Fruit fly (Drosophila melanogaster) whole organism, embryonic: Measurements from ENCODE around the gene CheB98a.

Experiments
- ATbp ChIP-seq: fragments of 200-800 bp; sonication (Bioruptor generic); optimal IDR thresholded peaks from 2 replicates; lab custom pipeline; 2017; ENCODE audit warnings: missing biosample characterization, mild to moderate bottlenecking, missing genetic modification characterization, missing genetic modification reagents
- Abd-B ChIP-seq: fragments of 200-800 bp; sonication (Bioruptor generic); optimal IDR thresholded peaks from 2 replicates; lab custom pipeline; 2018; ENCODE audit warnings: missing biosample characterization, mild to moderate bottlenecking, missing genetic modification characterization, moderate library complexity
- BEAF-32 ChIP-seq: fragments of 200-800 bp; sonication (Bioruptor generic); optimal IDR thresholded peaks from 3 replicates; lab custom pipeline; 2017; ENCODE audit warnings: missing biosample characterization, missing genetic modification characterization, mild to moderate bottlenecking, moderate library complexity, missing genetic modification reagents
- CG10321 ChIP-seq: fragments of 200-800 bp; sonication (Bioruptor generic); IDR thresholded peaks from 2 replicates; pipeline ENCODE4 v1.3.6; 2022; ENCODE audit warnings: missing biosample characterization, missing genetic modification characterization
- CG10654 ChIP-seq: fragments of 200-800 bp; sonication (Bioruptor generic); optimal IDR thresholded peaks from 2 replicates; lab custom pipeline; 2016; ENCODE audit warnings: missing biosample characterization, missing genetic modification characterization
- CG10979 ChIP-seq: fragments of 200-800 bp; sonication (Bioruptor generic); optimal IDR thresholded peaks from 2 replicates; lab custom pipeline; 2018; ENCODE audit warnings: missing biosample characterization, mild to moderate bottlenecking, missing genetic modification characterization, moderate library complexity
- CG12659 ChIP-seq: fragments of 200-800 bp; sonication (Bioruptor generic); optimal IDR thresholded peaks from 3 replicates; lab custom pipeline; 2017; ENCODE audit warnings: mild to moderate bottlenecking, missing biosample characterization, missing genetic modification reagents, missing genetic modification characterization
- CG13296 ChIP-seq: fragments of 200-800 bp; sonication (Bioruptor generic); optimal IDR thresholded peaks from 3 replicates; lab custom pipeline; 2018; ENCODE audit warnings: missing biosample characterization, mild to moderate bottlenecking, missing genetic modification characterization
- CG1529 ChIP-seq: fragments of 200-800 bp; sonication (Bioruptor generic); optimal IDR thresholded peaks from 3 replicates; lab custom pipeline; 2018; ENCODE audit warnings: missing biosample characterization, missing genetic modification characterization
- CG1603 ChIP-seq: fragments of 200-800 bp; sonication (Bioruptor generic); optimal IDR thresholded peaks from 2 replicates; lab custom pipeline; 2019; ENCODE audit warnings: missing biosample characterization, mild to moderate bottlenecking, missing genetic modification characterization, moderate library complexity
- CG17328 ChIP-seq: fragments of 200-800 bp; sonication (Bioruptor generic); IDR thresholded peaks from 2 replicates; pipeline ENCODE4 v1.3.6; 2022; ENCODE audit warnings: missing biosample characterization, missing genetic modification characterization
- CG3065 ChIP-seq: fragments of 200-800 bp; sonication (Bioruptor generic); optimal IDR thresholded peaks from 2 replicates; lab custom pipeline; 2016; ENCODE audit warnings: missing biosample characterization, missing genetic modification characterization
- CG3847 ChIP-seq: fragments of 200-800 bp; sonication (Bioruptor generic); IDR thresholded peaks from 2 replicates; pipeline ENCODE4 v1.3.6; 2022; ENCODE audit warnings: missing biosample characterization, missing genetic modification characterization
- CG3995 ChIP-seq: fragments of 200-800 bp; sonication (Bioruptor generic); optimal IDR thresholded peaks from 3 replicates; lab custom pipeline; 2016; ENCODE audit warnings: missing biosample characterization, missing genetic modification characterization
- CG4282 ChIP-seq: fragments of 200-800 bp; sonication (Bioruptor generic); optimal IDR thresholded peaks from 2 replicates; lab custom pipeline; 2016; ENCODE audit warnings: missing biosample characterization, missing genetic modification characterization
- CG43689 ChIP-seq: fragments of 200-800 bp; sonication (Bioruptor generic); IDR thresholded peaks from 2 replicates; pipeline ENCODE4 v1.3.6; 2022; ENCODE audit warnings: missing biosample characterization, missing genetic modification characterization
- CG4707 ChIP-seq: fragments of 200-800 bp; sonication (Bioruptor generic); optimal IDR thresholded peaks from 2 replicates; lab custom pipeline; 2018; ENCODE audit warnings: missing biosample characterization, mild to moderate bottlenecking, missing genetic modification characterization, moderate library complexity
- CG6175 ChIP-seq: fragments of 200-800 bp; sonication (Bioruptor generic); IDR thresholded peaks from 3 replicates; pipeline ENCODE4 v1.3.6; 2022; ENCODE audit warnings: missing biosample characterization, missing genetic modification characterization
- CG6683 ChIP-seq: fragments of 200-800 bp; sonication (Bioruptor generic); optimal IDR thresholded peaks from 2 replicates; lab custom pipeline; 2017; ENCODE audit warnings: missing biosample characterization, mild to moderate bottlenecking, missing genetic modification characterization, missing genetic modification reagents
- CG6689 ChIP-seq: fragments of 200-800 bp; sonication (Bioruptor generic); IDR thresholded peaks from 2 replicates; pipeline ENCODE4 v1.3.6; 2022; ENCODE audit warnings: missing biosample characterization, missing genetic modification characterization
- CG6813 ChIP-seq: fragments of 200-800 bp; sonication (Bioruptor generic); optimal IDR thresholded peaks from 2 replicates; lab custom pipeline; 2017; ENCODE audit warnings: missing biosample characterization, missing genetic modification characterization, mild to moderate bottlenecking, moderate library complexity, missing genetic modification reagents
- CG8478 ChIP-seq: fragments of >200 bp; optimal IDR thresholded peaks from 2 replicates; lab custom pipeline; 2018
- CTCF ChIP-seq: fragments of 200-800 bp; sonication (Bioruptor generic); optimal IDR thresholded peaks from 2 replicates; lab custom pipeline; 2017; ENCODE audit warnings: missing biosample characterization, mild to moderate bottlenecking, missing genetic modification characterization, moderate library complexity
- E2f1 ChIP-seq: fragments of 200-800 bp; sonication (Bioruptor generic); IDR thresholded peaks from 2 replicates; pipeline ENCODE4 v1.3.6; 2022; ENCODE audit warnings: missing biosample characterization, missing genetic modification characterization
- ERR ChIP-seq: fragments of 200-800 bp; sonication (Bioruptor generic); optimal IDR thresholded peaks from 2 replicates; lab custom pipeline; 2016; ENCODE audit warnings: missing biosample characterization, missing genetic modification characterization
- Opbp ChIP-seq: fragments of 200-800 bp; sonication (Bioruptor generic); IDR thresholded peaks from 3 replicates; pipeline ENCODE4 v1.3.6; 2022; ENCODE audit warnings: missing biosample characterization, missing genetic modification characterization; ENCODE audit not compliant: partially characterized antibody
- Sox102F ChIP-seq: fragments of 200-800 bp; sonication (Bioruptor generic); optimal IDR thresholded peaks from 2 replicates; lab custom pipeline; 2018; ENCODE audit warnings: missing biosample characterization, mild to moderate bottlenecking, missing genetic modification characterization, moderate library complexity
- ac ChIP-seq: fragments of 200-800 bp; sonication (Bioruptor generic); optimal IDR thresholded peaks from 3 replicates; lab custom pipeline; 2017; ENCODE audit warnings: missing biosample characterization, mild to moderate bottlenecking, missing genetic modification characterization
- bab2 ChIP-seq: fragments of 200-800 bp; sonication (Bioruptor generic); optimal IDR thresholded peaks from 2 replicates; lab custom pipeline; 2016; ENCODE audit warnings: missing biosample characterization, missing genetic modification characterization
- dimm ChIP-seq: fragments of 200-800 bp; sonication (Bioruptor generic); IDR thresholded peaks from 2 replicates; pipeline ENCODE4 v1.3.6; 2022; ENCODE audit warnings: missing biosample characterization, missing genetic modification characterization
- ems ChIP-seq: fragments of 200-800 bp; sonication (Bioruptor generic); optimal IDR thresholded peaks from 3 replicates; lab custom pipeline; 2016; ENCODE audit warnings: missing biosample characterization, missing genetic modification characterization
- esg ChIP-seq: fragments of 200-800 bp; sonication (Bioruptor generic); conservative IDR thresholded peaks from 2 replicates; pipeline ENCODE4 v1.3.6; 2022; ENCODE audit warnings: missing biosample characterization, missing genetic modification characterization
- ewg ChIP-seq: fragments of 200-800 bp; sonication (Bioruptor generic); optimal IDR thresholded peaks from 3 replicates; lab custom pipeline; 2017; ENCODE audit warnings: mild to moderate bottlenecking, missing biosample characterization, missing genetic modification reagents, missing genetic modification characterization
- eyg ChIP-seq: fragments of 200-800 bp; sonication (Bioruptor generic); optimal IDR thresholded peaks from 3 replicates; lab custom pipeline; 2016; ENCODE audit warnings: missing biosample characterization, missing genetic modification characterization
- fru ChIP-seq: fragments of >200 bp; optimal IDR thresholded peaks from 2 replicates; lab custom pipeline; 2017
- gcm ChIP-seq: fragments of 200-800 bp; sonication (Bioruptor generic); optimal IDR thresholded peaks from 2 replicates; lab custom pipeline; 2019; ENCODE audit warnings: missing biosample characterization, mild to moderate bottlenecking, missing genetic modification characterization, moderate library complexity
- grn ChIP-seq: fragments of 200-800 bp; sonication (Bioruptor generic); optimal IDR thresholded peaks from 3 replicates; lab custom pipeline; 2017; ENCODE audit warnings: missing biosample characterization, missing genetic modification characterization
- gsb-n ChIP-seq: fragments of 200-800 bp; sonication (Bioruptor generic); optimal IDR thresholded peaks from 3 replicates; lab custom pipeline; 2018; ENCODE audit warnings: missing biosample characterization, mild to moderate bottlenecking, missing genetic modification characterization
- hkb ChIP-seq, 2 experiments: fragments of 200-800 bp in 1 of 2; fragments of >200 bp in 1 of 2; sonication (Bioruptor generic) in 1 of 2; IDR thresholded peaks in 1 of 2; optimal IDR thresholded peaks in 1 of 2; 2 replicates each; pipeline versions ENCODE4 v1.3.6 to Lab custom; 2017 to 2022; ENCODE audit warnings: missing biosample characterization in 1 of 2, missing genetic modification characterization in 1 of 2
- jigr1 ChIP-seq: fragments of 200-800 bp; sonication (Bioruptor generic); IDR thresholded peaks from 3 replicates; pipeline ENCODE4 v1.3.6; 2022; ENCODE audit warnings: missing biosample characterization, missing genetic modification characterization
- kah ChIP-seq: fragments of 200-800 bp; sonication (Bioruptor generic); optimal IDR thresholded peaks from 2 replicates; lab custom pipeline; 2018; ENCODE audit warnings: missing biosample characterization, mild to moderate bottlenecking, missing genetic modification characterization
- klu ChIP-seq: fragments of 200-800 bp; sonication (Bioruptor generic); IDR thresholded peaks from 2 replicates; pipeline ENCODE4 v1.3.6; 2022; ENCODE audit warnings: missing biosample characterization, missing genetic modification characterization
- mld ChIP-seq: fragments of 200-800 bp; sonication (Bioruptor generic); IDR thresholded peaks from 3 replicates; pipeline ENCODE4 v1.3.6; 2022; ENCODE audit warnings: missing biosample characterization, missing genetic modification characterization; ENCODE audit not compliant: partially characterized antibody
- p53 ChIP-seq: fragments of 200-800 bp; sonication (Bioruptor generic); optimal IDR thresholded peaks from 2 replicates; lab custom pipeline; 2016; ENCODE audit warnings: missing biosample characterization, missing genetic modification characterization
- peb ChIP-seq: fragments of 200-800 bp; sonication (Bioruptor generic); IDR thresholded peaks from 2 replicates; pipeline ENCODE4 v1.3.6; 2022; ENCODE audit warnings: missing biosample characterization, missing genetic modification characterization
- pho ChIP-seq: fragments of 200-800 bp; sonication (Bioruptor generic); optimal IDR thresholded peaks from 2 replicates; lab custom pipeline; 2016; ENCODE audit warnings: missing biosample characterization, missing genetic modification characterization
- sens ChIP-seq: fragments of 200-800 bp; sonication (Bioruptor generic); peaks from one replicate; lab custom pipeline; 2016; ENCODE audit warnings: missing biosample characterization, missing genetic modification characterization
- sens-2 ChIP-seq: fragments of 200-800 bp; sonication (Bioruptor generic); IDR thresholded peaks from 2 replicates; pipeline ENCODE4 v1.3.6; 2022; ENCODE audit warnings: missing biosample characterization, missing genetic modification characterization
- sim ChIP-seq: fragments of 200-800 bp; sonication (Bioruptor generic); IDR thresholded peaks from 2 replicates; pipeline ENCODE4 v1.3.6; 2022; ENCODE audit warnings: missing biosample characterization, missing genetic modification characterization
- sqz ChIP-seq: fragments of 200-800 bp; sonication (Bioruptor generic); optimal IDR thresholded peaks from 3 replicates; lab custom pipeline; 2018; ENCODE audit warnings: missing biosample characterization, mild to moderate bottlenecking, missing genetic modification characterization

CheB98a gene

DNA sequence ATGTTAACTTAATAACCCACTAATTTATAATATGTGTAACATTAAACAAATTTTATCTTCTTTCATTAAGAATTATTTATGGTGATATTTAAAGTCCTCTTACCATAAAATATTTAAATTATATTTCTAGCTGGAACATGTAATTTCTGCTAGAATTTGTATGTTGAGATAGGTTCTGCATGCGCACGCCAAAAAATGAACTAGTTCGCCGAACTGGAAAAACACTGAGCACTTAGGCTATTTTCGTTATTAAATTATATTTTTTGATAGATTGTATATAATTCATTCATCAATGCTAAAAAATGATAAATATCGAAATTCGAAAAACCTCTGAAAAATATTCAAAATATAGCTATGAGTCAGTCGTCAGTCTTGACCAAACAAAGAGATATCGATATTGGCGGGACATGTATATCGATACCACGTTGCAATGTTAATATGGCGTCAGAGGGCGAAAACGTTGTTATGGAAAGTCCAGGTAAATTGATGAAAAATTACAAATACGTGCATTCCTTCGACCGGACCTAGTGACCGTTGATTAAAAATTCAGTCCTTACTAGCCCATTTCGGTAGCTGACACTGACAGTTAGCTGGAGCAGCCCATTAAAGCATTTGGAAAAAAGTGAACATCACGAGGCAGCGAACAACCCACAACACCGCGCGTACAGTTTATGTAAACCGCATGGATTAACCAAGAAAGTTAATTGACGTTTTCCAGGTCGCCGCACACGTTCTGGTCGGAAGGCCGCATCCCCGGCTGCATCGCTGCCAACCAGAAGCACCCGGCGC lies 5.4 kb downstream of the CheB98a start, which contains the start of gene Prp39 (continued):
- no peak for TF ChIP-seq Sox102F (GFP tag; lab: Kevin White, UChicago)
- no peak for TF ChIP-seq p53 (GFP tag; lab: Kevin White, UChicago)
- TF ChIP-seq esg, result 0 out of 2 replicates have a peak, but pooled peaks have one; percentile 20
- TF ChIP-seq mld (GFP tag; lab: Robert Waterston, UW), result peak; percentile 63; the same call in 2 of the 3 replicates
- TF ChIP-seq jigr1 (GFP tag; lab: Robert Waterston, UW), result no peak
- TF ChIP-seq CG1603, result peak; percentile 71
- no peak for TF ChIP-seq CG6683
- no peak for TF ChIP-seq CTCF (GFP tag; lab: Kevin White, UChicago)
- TF ChIP-seq CG3065 (GFP tag; lab: Kevin White, UChicago), result no peak
- no peak for TF ChIP-seq CG10654 (GFP tag; lab: Kevin White, UChicago)
- no peak for TF ChIP-seq dimm (GFP tag; lab: Robert Waterston, UW)
- TF ChIP-seq CG8478 (lab: Kevin White, UChicago), result no peak
- TF ChIP-seq ewg, result no peak
- no peak for TF ChIP-seq CG43689 (GFP tag; lab: Robert Waterston, UW)
- no peak for TF ChIP-seq CG13296 (GFP tag; lab: Kevin White, UChicago)
- TF ChIP-seq hkb (optimal IDR thresholded peaks at IDR 0.05; lab: Kevin White, UChicago), result no peak
- TF ChIP-seq hkb (GFP tag; IDR thresholded peaks at IDR 0.05; lab: Robert Waterston, UW), result peak; percentile 42; the same call in 1 of the 2 replicates
- peak; percentile 38; the same call in 1 of the 2 replicates for TF ChIP-seq CG17328 (GFP tag; lab: Robert Waterston, UW)
- no peak for TF ChIP-seq CG3995 (GFP tag; lab: Kevin White, UChicago)
- TF ChIP-seq sim (GFP tag; lab: Robert Waterston, UW), result no peak
- TF ChIP-seq sens (GFP tag; lab: Kevin White, UChicago), result peak; percentile 64
- no peak for TF ChIP-seq CG12659
- no peak for TF ChIP-seq grn (GFP tag; lab: Kevin White, UChicago)
- TF ChIP-seq gcm, result no peak
- no peak for TF ChIP-seq Abd-B
- TF ChIP-seq E2f1 (GFP tag; lab: Robert Waterston, UW), result peak; percentile 48
- TF ChIP-seq eyg, result no peak
- TF ChIP-seq fru (lab: Kevin White, UChicago), result no peak
- no peak for TF ChIP-seq CG6175 (GFP tag; lab: Robert Waterston, UW)
- TF ChIP-seq gsb-n (tag; lab: Kevin White, UChicago), result no peak
- no peak for TF ChIP-seq CG10321 (GFP tag; lab: Robert Waterston, UW)
- TF ChIP-seq CG6689 (GFP tag; lab: Robert Waterston, UW), result peak; percentile 47; the same call in 1 of the 2 replicates
- no peak for TF ChIP-seq bab2 (GFP tag; lab: Kevin White, UChicago)
- no peak for TF ChIP-seq sqz
- TF ChIP-seq ems (GFP tag; lab: Kevin White, UChicago), result no peak
- TF ChIP-seq CG1529 (GFP tag; lab: Kevin White, UChicago), result no peak
- peak; percentile 13; the same call in 1 of the 2 replicates for TF ChIP-seq klu (GFP tag; lab: Robert Waterston, UW)
- no peak for TF ChIP-seq ERR (GFP tag; lab: Kevin White, UChicago)
- TF ChIP-seq CG6813, result no peak
- peak; percentile 65; the same call in 2 of the 3 replicates for TF ChIP-seq Opbp (GFP tag; lab: Robert Waterston, UW)
- TF ChIP-seq sens-2 (GFP tag; lab: Robert Waterston, UW), result no peak
- TF ChIP-seq pho (GFP tag; lab: Kevin White, UChicago), result no peak
- TF ChIP-seq CG3847 (GFP tag; lab: Robert Waterston, UW), result peak; percentile 28; the same call in 1 of the 2 replicates
- peak; percentile 5 for TF ChIP-seq CG10979 (tag; lab: Kevin White, UChicago)
- TF ChIP-seq ac (GFP tag; lab: Kevin White, UChicago), result no peak
- TF ChIP-seq CG4282 (GFP tag; lab: Kevin White, UChicago), result no peak
- TF ChIP-seq peb (GFP tag; lab: Robert Waterston, UW), result no peak
- TF ChIP-seq BEAF-32 (GFP tag; lab: Kevin White, UChicago), result peak; percentile 75
- no peak for TF ChIP-seq kah (GFP tag; lab: Kevin White, UChicago)
- TF ChIP-seq CG4707 (GFP tag; lab: Kevin White, UChicago), result no peak
- no peak for TF ChIP-seq ATbp (GFP tag; lab: Kevin White, UChicago)
